Fruit fly (Drosophila melanogaster) whole organism, embryonic: Measurements from ENCODE around the gene Vti1a.

ENCODE experiments used
- CG11504 ChIP-seq: fragments of 200-800 bp; sonication (Bioruptor generic); optimal IDR thresholded peaks from 3 replicates; lab custom pipeline; 2019; ENCODE audit warnings: missing biosample characterization, mild to moderate bottlenecking, missing genetic modification characterization, moderate library complexity
- CG12155 ChIP-seq: fragments of 200-800 bp; sonication (Bioruptor generic); optimal IDR thresholded peaks from 3 replicates; lab custom pipeline; 2016; ENCODE audit warnings: missing biosample characterization, missing genetic modification characterization
- CG13287 ChIP-seq: fragments of 200-800 bp; sonication (Bioruptor generic); IDR thresholded peaks from 2 replicates; pipeline ENCODE4 v1.3.6; 2022; ENCODE audit warnings: missing biosample characterization, missing genetic modification characterization; ENCODE audit not compliant: partially characterized antibody
- CG14860 ChIP-seq: fragments of 200-800 bp; sonication (Bioruptor generic); IDR thresholded peaks from 3 replicates; pipeline ENCODE4 v1.3.6; 2022; ENCODE audit warnings: missing biosample characterization, missing genetic modification characterization; ENCODE audit not compliant: partially characterized antibody
- CG15011 ChIP-seq: fragments of 200-800 bp; sonication (Bioruptor generic); optimal IDR thresholded peaks from 3 replicates; lab custom pipeline; 2018; ENCODE audit warnings: missing biosample characterization, mild to moderate bottlenecking, missing genetic modification characterization
- CG1603 ChIP-seq: fragments of 200-800 bp; sonication (Bioruptor generic); optimal IDR thresholded peaks from 2 replicates; lab custom pipeline; 2019; ENCODE audit warnings: missing biosample characterization, mild to moderate bottlenecking, missing genetic modification characterization, moderate library complexity
- CG17361 ChIP-seq: fragments of 200-800 bp; sonication (Bioruptor generic); IDR thresholded peaks from 3 replicates; pipeline ENCODE4 v1.3.6; 2022; ENCODE audit warnings: missing biosample characterization, missing genetic modification characterization
- CG17385 ChIP-seq: fragments of 200-800 bp; sonication (Bioruptor generic); optimal IDR thresholded peaks from 3 replicates; lab custom pipeline; 2018; ENCODE audit warnings: missing biosample characterization, mild to moderate bottlenecking, missing genetic modification characterization
- CG17568 ChIP-seq: fragments of 200-800 bp; sonication (Bioruptor generic); optimal IDR thresholded peaks from 2 replicates; lab custom pipeline; 2018; ENCODE audit warnings: missing biosample characterization, mild to moderate bottlenecking, missing genetic modification characterization, moderate library complexity
- CG2199 ChIP-seq: fragments of 200-800 bp; sonication (Bioruptor generic); IDR thresholded peaks from 3 replicates; pipeline ENCODE4 v1.3.6; 2022; ENCODE audit warnings: missing biosample characterization, missing genetic modification characterization
- CG4282 ChIP-seq: fragments of 200-800 bp; sonication (Bioruptor generic); optimal IDR thresholded peaks from 2 replicates; lab custom pipeline; 2016; ENCODE audit warnings: missing biosample characterization, missing genetic modification characterization
- CG4854 ChIP-seq: fragments of 200-800 bp; sonication (Bioruptor generic); optimal IDR thresholded peaks from 2 replicates; lab custom pipeline; 2016; ENCODE audit warnings: missing biosample characterization, missing genetic modification characterization, inconsistent platforms
- CG7271 ChIP-seq: fragments of 200-800 bp; sonication (Bioruptor generic); optimal IDR thresholded peaks from 2 replicates; lab custom pipeline; 2018; ENCODE audit warnings: missing biosample characterization, mild to moderate bottlenecking, missing genetic modification characterization, moderate library complexity
- CG7786 ChIP-seq: fragments of 200-800 bp; sonication (Bioruptor generic); optimal IDR thresholded peaks from 2 replicates; lab custom pipeline; 2016; ENCODE audit warnings: missing biosample characterization, missing genetic modification characterization
- CG8281 ChIP-seq: fragments of 200-800 bp; sonication (Bioruptor generic); optimal IDR thresholded peaks from 2 replicates; lab custom pipeline; 2018; ENCODE audit warnings: missing biosample characterization, mild to moderate bottlenecking, missing genetic modification characterization, moderate library complexity
- CG8359 ChIP-seq: fragments of 200-800 bp; sonication (Bioruptor generic); optimal IDR thresholded peaks from 2 replicates; lab custom pipeline; 2017; ENCODE audit warnings: missing biosample characterization, mild to moderate bottlenecking, missing genetic modification characterization, borderline replicate concordance
- CG8388 ChIP-seq: fragments of 200-800 bp; sonication (Bioruptor generic); optimal IDR thresholded peaks from 2 replicates; lab custom pipeline; 2019; ENCODE audit warnings: missing biosample characterization, mild to moderate bottlenecking, missing genetic modification characterization, moderate library complexity
- CG9817 ChIP-seq: fragments of 200-800 bp; sonication (Bioruptor generic); optimal IDR thresholded peaks from 2 replicates; lab custom pipeline; 2018; ENCODE audit warnings: missing biosample characterization, mild to moderate bottlenecking, missing genetic modification characterization, moderate library complexity
- CkIIα-i1 ChIP-seq: fragments of 200-800 bp; sonication (Bioruptor generic); IDR thresholded peaks from 2 replicates; pipeline ENCODE4 v1.3.6; 2022; ENCODE audit warnings: missing biosample characterization, missing genetic modification characterization
- D ChIP-seq, 2 experiments: fragments of 200-800 bp in 1 of 2; fragments of >200 bp in 1 of 2; sonication (Bioruptor generic) in 1 of 2; optimal IDR thresholded peaks; 2 replicates in 1 of 2; 3 replicates in 1 of 2; lab custom pipeline; 2017; ENCODE audit warnings: mild to moderate bottlenecking in 1 of 2, missing biosample characterization in 1 of 2, missing genetic modification characterization in 1 of 2, missing genetic modification reagents in 1 of 2
- D19A ChIP-seq: fragments of 200-800 bp; optimal IDR thresholded peaks from 3 replicates; lab custom pipeline; 2019; ENCODE audit warnings: missing biosample characterization, mild to moderate bottlenecking, missing genetic modification characterization, moderate library complexity
- Dek ChIP-seq: fragments of 200-800 bp; sonication (Bioruptor generic); optimal IDR thresholded peaks from 3 replicates; lab custom pipeline; 2019; ENCODE audit warnings: missing biosample characterization, mild to moderate bottlenecking, missing genetic modification characterization, moderate library complexity
- Dref ChIP-seq: fragments of 200-800 bp; sonication (Bioruptor generic); IDR thresholded peaks from 2 replicates; pipeline ENCODE4 v1.3.6; 2022; ENCODE audit warnings: missing biosample characterization, missing genetic modification characterization
- Drgx ChIP-seq: fragments of 200-800 bp; sonication (Bioruptor generic); IDR thresholded peaks from 2 replicates; pipeline ENCODE4 v1.3.6; 2022; ENCODE audit warnings: missing biosample characterization, missing genetic modification characterization
- Med ChIP-seq: fragments of 200-800 bp; sonication (Bioruptor generic); peaks from one replicate; lab custom pipeline; 2016; ENCODE audit warnings: missing biosample characterization, missing genetic modification characterization, mild to moderate bottlenecking, inconsistent platforms, moderate library complexity
- Sin3A ChIP-seq: fragments of >200 bp; optimal IDR thresholded peaks from 2 replicates; lab custom pipeline; 2018
- Sry-β ChIP-seq: fragments of 200-800 bp; sonication (Bioruptor generic); optimal IDR thresholded peaks from 2 replicates; lab custom pipeline; 2018; ENCODE audit warnings: missing biosample characterization, mild to moderate bottlenecking, missing genetic modification characterization, moderate library complexity
- Tbp ChIP-seq: fragments of >200 bp; optimal IDR thresholded peaks from 2 replicates; lab custom pipeline; 2018; ENCODE audit warnings: missing biosample characterization, missing genetic modification characterization
- Usf ChIP-seq: fragments of 200-800 bp; sonication (Bioruptor generic); optimal IDR thresholded peaks from 2 replicates; lab custom pipeline; 2017; ENCODE audit warnings: missing genotype, missing biosample characterization, missing genetic modification characterization
- bab2 ChIP-seq: fragments of 200-800 bp; sonication (Bioruptor generic); optimal IDR thresholded peaks from 2 replicates; lab custom pipeline; 2016; ENCODE audit warnings: missing biosample characterization, missing genetic modification characterization
- br ChIP-seq: fragments of >200 bp; optimal IDR thresholded peaks from 2 replicates; lab custom pipeline; 2017
- chif ChIP-seq, 2 experiments: fragments of 200-800 bp; sonication (Bioruptor generic); optimal IDR thresholded peaks; 3 replicates each; lab custom pipeline; 2016; ENCODE audit warnings: missing biosample characterization in 2 of 2, missing genetic modification characterization in 2 of 2
- chinmo ChIP-seq: fragments of 200-800 bp; sonication (Bioruptor generic); IDR thresholded peaks from 4 replicates; pipeline ENCODE4 v1.3.6; 2022; ENCODE audit warnings: missing biosample characterization, missing genetic modification characterization; ENCODE audit not compliant: partially characterized antibody
- esg ChIP-seq: fragments of 200-800 bp; sonication (Bioruptor generic); conservative IDR thresholded peaks from 2 replicates; pipeline ENCODE4 v1.3.6; 2022; ENCODE audit warnings: missing biosample characterization, missing genetic modification characterization
- fd102C ChIP-seq: fragments of 200-800 bp; sonication (Bioruptor generic); optimal IDR thresholded peaks from 2 replicates; lab custom pipeline; 2018; ENCODE audit warnings: missing biosample characterization, mild to moderate bottlenecking, missing genetic modification characterization, moderate library complexity
- fd3F ChIP-seq: fragments of 200-800 bp; sonication (Bioruptor generic); optimal IDR thresholded peaks from 2 replicates; lab custom pipeline; 2018; ENCODE audit warnings: missing biosample characterization, mild to moderate bottlenecking, missing genetic modification characterization, moderate library complexity
- fu2 ChIP-seq: fragments of 200-800 bp; sonication (Bioruptor generic); optimal IDR thresholded peaks from 2 replicates; lab custom pipeline; 2016; ENCODE audit warnings: missing biosample characterization, missing genetic modification characterization
- gem ChIP-seq: fragments of 200-800 bp; sonication (Bioruptor generic); optimal IDR thresholded peaks from 2 replicates; lab custom pipeline; 2019; ENCODE audit warnings: missing biosample characterization, mild to moderate bottlenecking, missing genetic modification characterization, moderate library complexity
- gfzf ChIP-seq: fragments of 200-800 bp; sonication (Bioruptor generic); optimal IDR thresholded peaks from 2 replicates; lab custom pipeline; 2016; ENCODE audit warnings: missing biosample characterization, mild to moderate bottlenecking, missing genetic modification characterization, moderate library complexity
- hkb ChIP-seq, 2 experiments: fragments of 200-800 bp in 1 of 2; fragments of >200 bp in 1 of 2; sonication (Bioruptor generic) in 1 of 2; IDR thresholded peaks in 1 of 2; optimal IDR thresholded peaks in 1 of 2; 2 replicates each; pipeline versions ENCODE4 v1.3.6 to Lab custom; 2017 to 2022; ENCODE audit warnings: missing biosample characterization in 1 of 2, missing genetic modification characterization in 1 of 2
- jigr1 ChIP-seq: fragments of 200-800 bp; sonication (Bioruptor generic); IDR thresholded peaks from 3 replicates; pipeline ENCODE4 v1.3.6; 2022; ENCODE audit warnings: missing biosample characterization, missing genetic modification characterization
- jing ChIP-seq: fragments of 200-800 bp; sonication (Bioruptor generic); optimal IDR thresholded peaks from 2 replicates; lab custom pipeline; 2018; ENCODE audit warnings: missing biosample characterization, mild to moderate bottlenecking, missing genetic modification characterization
- kni ChIP-seq: fragments of 200-800 bp; sonication (Bioruptor generic); optimal IDR thresholded peaks from 3 replicates; lab custom pipeline; 2017; ENCODE audit warnings: mild to moderate bottlenecking, missing biosample characterization, missing genetic modification reagents, missing genetic modification characterization
- sd ChIP-seq: fragments of 200-800 bp; sonication (Bioruptor generic); optimal IDR thresholded peaks from 3 replicates; lab custom pipeline; 2018; ENCODE audit warnings: missing biosample characterization, mild to moderate bottlenecking, missing genetic modification characterization, moderate library complexity
- sens ChIP-seq: fragments of 200-800 bp; sonication (Bioruptor generic); peaks from one replicate; lab custom pipeline; 2016; ENCODE audit warnings: missing biosample characterization, missing genetic modification characterization
- shn ChIP-seq: fragments of 200-800 bp; sonication (Bioruptor generic); optimal IDR thresholded peaks from 3 replicates; lab custom pipeline; 2016; ENCODE audit warnings: missing biosample characterization, missing genetic modification characterization
- slp2 ChIP-seq: fragments of 200-800 bp; sonication (Bioruptor generic); optimal IDR thresholded peaks from 2 replicates; lab custom pipeline; 2016; ENCODE audit warnings: missing biosample characterization, missing genetic modification characterization
- zfh2 ChIP-seq: fragments of 200-800 bp; sonication (Bioruptor generic); optimal IDR thresholded peaks from 2 replicates; lab custom pipeline; 2016; ENCODE audit warnings: missing biosample characterization, missing genetic modification characterization

Vti1a gene

DNA sequence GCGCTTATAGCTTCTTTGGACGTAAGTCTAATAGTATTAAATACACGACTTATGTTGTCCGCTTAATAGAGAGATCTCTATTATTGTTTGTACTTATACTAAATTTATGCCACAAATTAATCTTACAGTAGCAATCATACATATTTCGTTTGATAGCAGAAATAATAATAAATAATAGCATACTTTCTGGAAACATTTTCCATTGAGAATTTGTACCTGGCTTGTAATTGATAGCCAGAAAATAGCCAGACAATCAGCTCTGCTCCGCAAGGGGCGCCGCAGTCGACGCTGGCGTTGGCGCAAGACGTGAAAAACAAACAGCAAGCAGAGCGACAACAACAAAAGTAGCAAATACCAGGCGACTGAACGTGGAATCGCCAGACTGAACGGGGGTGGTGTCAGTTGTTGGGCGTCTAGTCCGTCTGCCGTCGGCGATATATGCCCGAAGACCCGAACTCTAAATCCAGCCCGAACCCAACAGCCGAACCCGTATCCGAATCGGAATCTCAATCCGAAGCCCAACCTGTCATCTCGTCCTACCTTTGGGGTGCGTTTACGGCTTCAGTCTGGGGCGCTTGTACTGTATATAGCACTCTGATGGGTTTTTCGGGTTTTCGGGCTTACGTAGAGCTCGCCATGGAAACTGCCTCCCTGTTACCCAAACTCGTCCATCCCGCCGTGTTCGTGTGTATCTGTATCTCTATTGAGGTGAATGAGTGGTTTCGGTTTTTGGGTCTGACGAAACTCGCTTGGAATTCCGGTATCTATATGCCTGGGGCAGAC, 6.8 kb upstream of the Vti1a start (continued):
- TF ChIP-seq esg (peak; percentile 29; the same call in 1 of the 2 replicates), CG11504 (tag; lab: Kevin White, UChicago) (peak; percentile 47), Usf (GFP tag; lab: Kevin White, UChicago) (peak; percentile 42), CG17568 (GFP tag; lab: Kevin White, UChicago) (peak; percentile 9), Med (peak; percentile 81), zfh2 (peak; percentile 34), CkIIα-i1 (GFP tag; lab: Robert Waterston, UW) (no peak), fu2 (GFP tag; lab: Kevin White, UChicago) (no peak), CG1603 (tag; lab: Kevin White, UChicago) (peak; percentile 22), hkb (optimal IDR thresholded peaks at IDR 0.05; lab: Kevin White, UChicago) (peak; percentile 44), hkb (GFP tag; IDR thresholded peaks at IDR 0.05; lab: Robert Waterston, UW) (no peak), Drgx (GFP tag; lab: Robert Waterston, UW) (no peak), CG14860 (GFP tag; lab: Robert Waterston, UW) (no peak), sd (peak; percentile 63), Sry-β (peak; percentile 99), gem (tag; lab: Kevin White, UChicago) (peak; percentile 75), CG17361 (no peak), gfzf (GFP tag; lab: Kevin White, UChicago) (no peak), sens (peak; percentile 95), fd102C (GFP tag; lab: Kevin White, UChicago) (peak; percentile 30), CG4282 (GFP tag; lab: Kevin White, UChicago) (no peak), chif (GFP tag; optimal IDR thresholded peaks at IDR 0.05; lab: Kevin White, UChicago) (peak; percentile 27 to 43), fd3F (peak; percentile 11), slp2 (no peak), CG8281 (tag; lab: Kevin White, UChicago) (no peak), CG8359 (GFP tag; lab: Kevin White, UChicago) (peak; percentile 28), shn (GFP tag; lab: Kevin White, UChicago) (peak; percentile 52), CG2199 (GFP tag; lab: Robert Waterston, UW) (no peak), CG9817 (tag; lab: Kevin White, UChicago) (peak; percentile 31), D (optimal IDR thresholded peaks at IDR 0.05; lab: Kevin White, UChicago) (no peak), D (GFP tag; optimal IDR thresholded peaks at IDR 0.05; lab: Kevin White, UChicago) (peak; percentile 46), jigr1 (GFP tag; lab: Robert Waterston, UW) (no peak), bab2 (GFP tag; lab: Kevin White, UChicago) (peak; percentile 0), CG4854 (GFP tag; lab: Kevin White, UChicago) (no peak), Sin3A (lab: Kevin White, UChicago) (peak; percentile 3), Dref (no peak), CG7786 (GFP tag; lab: Kevin White, UChicago) (peak; percentile 35), D19A (tag; lab: Kevin White, UChicago) (peak; percentile 55), CG8388 (GFP tag; lab: Kevin White, UChicago) (peak; percentile 43), jing (peak; percentile 19), kni (GFP tag; lab: Kevin White, UChicago) (peak; percentile 97), CG12155 (GFP tag; lab: Kevin White, UChicago) (peak; percentile 24), br (lab: Kevin White, UChicago) (no peak), Tbp (GFP tag; lab: Kevin White, UChicago) (peak; percentile 96), CG13287 (GFP tag; lab: Robert Waterston, UW) (0 out of 2 replicates have a peak, but pooled peaks have one; percentile 11), chinmo (peak; percentile 65; the same call in 2 of the 4 replicates), CG17385 (GFP tag; lab: Kevin White, UChicago) (peak; percentile 35), CG15011 (peak; percentile 39), Dek (tag; lab: Kevin White, UChicago) (peak; percentile 7), CG7271 (tag; lab: Kevin White, UChicago) (no peak)
